Fruit fly (Drosophila melanogaster): Measurements from ENCODE around the gene rux.

- TF ChIP-seq CG12605 (GFP tag; IDR thresholded peaks at IDR 0.05), result no peak
- TF ChIP-seq CG15710 (tag; optimal IDR thresholded peaks at IDR 0.05), result no peak
- TF ChIP-seq CG17806 (tag; optimal IDR thresholded peaks at IDR 0.05), result no peak
- TF ChIP-seq fd96Ca (GFP tag; IDR thresholded peaks at IDR 0.05), result no peak
- no peak for TF ChIP-seq rn (GFP tag; IDR thresholded peaks at IDR 0.05)
- no peak for TF ChIP-seq D1 (tag; optimal IDR thresholded peaks at IDR 0.05)
- no peak for TF ChIP-seq CG13204 (GFP tag; optimal IDR thresholded peaks at IDR 0.05)
- no peak for TF ChIP-seq gl (tag; optimal IDR thresholded peaks at IDR 0.05)
- TF ChIP-seq CG14655 (GFP tag; optimal IDR thresholded peaks at IDR 0.05), result no peak
- no peak for TF ChIP-seq CG10348 (GFP tag; IDR thresholded peaks at IDR 0.05)
- TF ChIP-seq CG32121 (GFP tag; IDR thresholded peaks at IDR 0.05), result no peak
- no peak for TF ChIP-seq Pif1B (GFP tag; optimal IDR thresholded peaks at IDR 0.05)
These were observed 2.2 kb downstream of the rux start for dm6 chrX:6035359-6035758.
